Fruit fly (Drosophila melanogaster): ENCODE results near the gene CG8534.

Gene CG8534

dm6 chr3R:9800644-9801330, 11.8 kb upstream of the CG8534 start, which contains the start of the genes CG9467 and CG8526 (continued):
- TF ChIP-seq CG10321 (GFP tag; IDR thresholded peaks at IDR 0.05) (no peak), gfzf (GFP tag; optimal IDR thresholded peaks at IDR 0.05) (peak; percentile 70), CG18599 (GFP tag; optimal IDR thresholded peaks at IDR 0.05) (no peak), Hr78 (GFP tag; optimal IDR thresholded peaks at IDR 0.05) (no peak), CG8089 (GFP tag; optimal IDR thresholded peaks at IDR 0.05) (no peak), pita (GFP tag; optimal IDR thresholded peaks at IDR 0.05) (no peak), lab (GFP tag; optimal IDR thresholded peaks at IDR 0.05) (no peak), CG2199 (GFP tag; IDR thresholded peaks at IDR 0.05) (no peak), Dp (GFP tag; optimal IDR thresholded peaks at IDR 0.05) (peak; percentile 77), CG15269 (tag; optimal IDR thresholded peaks at IDR 0.05) (no peak), Nf-YA (GFP tag; IDR thresholded peaks at IDR 0.05) (no peak), E2f1 (GFP tag; IDR thresholded peaks at IDR 0.05) (peak; percentile 38; the same call in 1 of the 2 replicates), Pdp1 (GFP tag; optimal IDR thresholded peaks at IDR 0.05) (no peak), Optix (GFP tag; IDR thresholded peaks at IDR 0.05) (no peak), cwo (GFP tag; optimal IDR thresholded peaks at IDR 0.05) (no peak), CG3847 (GFP tag; IDR thresholded peaks at IDR 0.05) (peak; percentile 77), CG4328 (GFP tag; optimal IDR thresholded peaks at IDR 0.05) (no peak), Side (GFP tag; optimal IDR thresholded peaks at IDR 0.05) (no peak), grn (GFP tag; optimal IDR thresholded peaks at IDR 0.05) (no peak), sna (GFP tag; IDR thresholded peaks at IDR 0.05; ENCODE audit: partially characterized antibody) (0 out of 2 replicates have a peak, but pooled peaks have one; percentile 29), nerfin-2 (GFP tag; IDR thresholded peaks at IDR 0.05; ENCODE audit: partially characterized antibody) (no peak), oc (tag; optimal IDR thresholded peaks at IDR 0.05) (no peak), grau (tag; optimal IDR thresholded peaks at IDR 0.05) (peak; percentile 77), Sin3A (optimal IDR thresholded peaks at IDR 0.05) (peak; percentile 59), CrebB (tag; optimal IDR thresholded peaks at IDR 0.05) (no peak), Adf1 (GFP tag; IDR thresholded peaks at IDR 0.05) (no peak; the same call in 1 of the 2 replicates), CG4617 (GFP tag; optimal IDR thresholded peaks at IDR 0.05; ENCODE audit: borderline replicate concordance) (peak; percentile 80), CG2202 (tag; optimal IDR thresholded peaks at IDR 0.05) (no peak), CG13894 (tag; optimal IDR thresholded peaks at IDR 0.05) (no peak), eyg (GFP tag; optimal IDR thresholded peaks at IDR 0.05) (no peak), ab (GFP tag; optimal IDR thresholded peaks at IDR 0.05) (no peak), H2.0 (GFP tag; IDR thresholded peaks at IDR 0.05) (peak; percentile 50), CoRest (tag; optimal IDR thresholded peaks at IDR 0.05) (peak; percentile 89), zfh2 (GFP tag; optimal IDR thresholded peaks at IDR 0.05) (peak; percentile 71), Stat92E (GFP tag; optimal IDR thresholded peaks at IDR 0.05) (no peak), CG11504 (tag; optimal IDR thresholded peaks at IDR 0.05) (no peak), Awh (GFP tag; IDR thresholded peaks at IDR 0.05) (no peak), CG6175 (GFP tag; IDR thresholded peaks at IDR 0.05) (no peak), CG12071 (GFP tag; optimal IDR thresholded peaks at IDR 0.05) (no peak), Doc2 (GFP tag; IDR thresholded peaks at IDR 0.05) (no peak), CG17612 (GFP tag; IDR thresholded peaks at IDR 0.05) (no peak), Nf-YB (GFP tag; optimal IDR thresholded peaks at IDR 0.05) (no peak), CG17359 (tag; optimal IDR thresholded peaks at IDR 0.05) (peak; percentile 51), sc (optimal IDR thresholded peaks at IDR 0.05) (no peak), sc (GFP tag; optimal IDR thresholded peaks at IDR 0.05) (no peak), CG3163 (GFP tag; optimal IDR thresholded peaks at IDR 0.05) (no peak), CG16863 (GFP tag; optimal IDR thresholded peaks at IDR 0.05) (no peak), CG31441 (GFP tag; IDR thresholded peaks at IDR 0.05) (peak; percentile 97), CG33213 (GFP tag; optimal IDR thresholded peaks at IDR 0.05) (peak; percentile 16), TFAM (GFP tag; optimal IDR thresholded peaks at IDR 0.05) (no peak)

All from whole organism, embryonic.